Worm (Caenorhabditis elegans): Measurements from ENCODE around the gene srtx-1.

DNA sequence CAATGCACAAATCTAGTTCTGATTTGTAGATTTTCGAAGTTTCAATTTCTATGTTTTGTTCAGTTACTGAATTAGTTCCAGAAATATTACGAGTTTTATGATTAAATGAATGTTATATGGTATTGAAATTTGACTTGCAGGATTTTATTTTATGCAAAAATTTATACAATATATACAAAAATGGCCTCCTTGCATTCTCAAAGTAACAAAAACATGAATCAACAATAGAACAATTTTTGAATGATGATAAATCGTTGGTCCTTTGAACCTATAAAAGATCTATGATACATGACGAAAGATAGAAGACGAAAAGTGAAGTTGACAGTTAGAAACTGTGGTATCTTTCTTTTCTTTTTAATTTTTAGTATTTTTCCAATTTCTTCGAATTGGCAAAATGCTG, 44.5 kb upstream of the srtx-1 start, which contains the start of gene T12B3.2:
- TF ChIP-seq flt-1 (GFP tag; IDR thresholded peaks at IDR 0.05) (no peak), klf-2 (GFP tag; conservative IDR thresholded peaks at IDR 0.05) (no peak), ztf-23 (GFP tag; IDR thresholded peaks at IDR 0.05) (no peak), T22C8.4 (GFP tag; IDR thresholded peaks at IDR 0.05) (no peak), cog-1 (tag; optimal IDR thresholded peaks at IDR 0.05) (no peak), ztf-29 (GFP tag; IDR thresholded peaks at IDR 0.05) (no peak)
